Fruit fly (Drosophila melanogaster): ENCODE results near the gene CG6479.

DNA sequence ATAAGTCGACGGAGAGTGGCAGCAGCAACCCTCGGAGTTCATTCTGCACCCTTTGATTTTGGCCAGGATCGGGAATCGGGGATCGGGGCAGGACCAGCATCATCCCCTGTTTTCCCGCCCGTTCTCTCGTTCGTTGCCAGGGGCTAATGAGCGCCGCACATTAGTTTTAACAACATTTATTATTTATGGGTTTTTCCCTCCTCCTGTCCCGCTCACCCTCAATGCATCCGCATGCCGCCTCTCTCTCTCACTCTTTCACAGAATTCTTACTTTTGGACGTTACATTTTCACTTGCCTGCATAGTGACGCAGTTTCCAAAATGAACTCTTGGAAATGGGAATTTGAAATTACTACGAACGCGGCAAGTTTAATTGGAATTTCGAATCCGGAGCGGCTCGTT, 27.9 kb upstream of the CG6479 start:
- no peak for TF ChIP-seq gl (tag; optimal IDR thresholded peaks at IDR 0.05)
- no peak for TF ChIP-seq CG12605 (GFP tag; IDR thresholded peaks at IDR 0.05)
- no peak for TF ChIP-seq CG9948 (tag; optimal IDR thresholded peaks at IDR 0.05)

Measured in whole organism, pupa.